Worm (Caenorhabditis elegans) whole organism, L4 larva: ENCODE results near the gene toca-1.
A peak's percentile ranks its signal among the peaks of the same experiment; 100 is the strongest.

Experiments
- F37D6.2 ChIP-seq: sonication (generic microtip); optimal IDR thresholded peaks from 2 replicates; lab custom pipeline; 2016; ENCODE audit warnings: mild to moderate bottlenecking, missing genetic modification characterization, missing compliant biosample characterization
- R02D3.7 ChIP-seq: fragments of 150-350 bp; sonication (generic microtip); optimal IDR thresholded peaks from 3 replicates; lab custom pipeline; 2014; ENCODE audit warnings: missing biosample characterization, missing genetic modification characterization
- T20F7.1 ChIP-seq: fragments of 200-800 bp; sonication (Bioruptor generic); optimal IDR thresholded peaks from 2 replicates; lab custom pipeline; 2018; ENCODE audit warnings: mild to moderate bottlenecking, missing genetic modification characterization, missing compliant biosample characterization
- Y48G9A.11 ChIP-seq: fragments of 200-800 bp; sonication (Bioruptor generic); IDR thresholded peaks from 2 replicates; pipeline ENCODE4 v1.3.6; 2022; ENCODE audit warnings: missing genetic modification reagents, missing genetic modification characterization, missing compliant biosample characterization
- Y5F2A.4 ChIP-seq: fragments of 200-800 bp; sonication (Bioruptor generic); optimal IDR thresholded peaks from 2 replicates; lab custom pipeline; 2018; ENCODE audit warnings: mild to moderate bottlenecking, missing genetic modification characterization, missing compliant biosample characterization
- Y75B8A.6 ChIP-seq: fragments of 200-800 bp; sonication (Bioruptor generic); IDR thresholded peaks from 2 replicates; pipeline ENCODE4 v1.3.6; 2022; ENCODE audit warnings: missing genetic modification reagents, missing genetic modification characterization, missing compliant biosample characterization
- ZK337.2 ChIP-seq: fragments of 200-800 bp; sonication (Bioruptor generic); IDR thresholded peaks from 2 replicates; pipeline ENCODE4 v1.3.6; 2022; ENCODE audit warnings: missing genetic modification reagents, missing genetic modification characterization, missing compliant biosample characterization
- ZK546.5 ChIP-seq, 2 experiments: sonication (generic microtip); optimal IDR thresholded peaks; 2 replicates each; lab custom pipeline; 2017; ENCODE audit warnings: missing biosample characterization in 2 of 2, missing genetic modification characterization in 2 of 2
- aha-1 ChIP-seq: fragments of 150-350 bp; peaks from one replicate; lab custom pipeline; 2014; ENCODE audit warnings: missing biosample characterization, missing genetic modification characterization
- aly-2 ChIP-seq: sonication (generic microtip); optimal IDR thresholded peaks from 2 replicates; lab custom pipeline; 2018; ENCODE audit warnings: missing biosample characterization, missing genetic modification characterization
- ama-1 ChIP-seq: fragments of 150-350 bp; optimal IDR thresholded peaks from 2 replicates; lab custom pipeline; 2014; ENCODE audit warnings: inconsistent platforms, mixed read lengths
- arid-1 ChIP-seq: fragments of 200-800 bp; sonication (Bioruptor generic); conservative IDR thresholded peaks from 2 replicates; pipeline ENCODE4 v1.3.6; 2022; ENCODE audit warnings: missing genetic modification reagents, missing genetic modification characterization, missing compliant biosample characterization
- ceh-32 ChIP-seq: sonication (generic microtip); optimal IDR thresholded peaks from 2 replicates; lab custom pipeline; 2016; ENCODE audit warnings: mild to moderate bottlenecking, missing genetic modification characterization, missing compliant biosample characterization; ENCODE audit not compliant: poor library complexity
- ceh-62 ChIP-seq: sonication (generic microtip); optimal IDR thresholded peaks from 2 replicates; lab custom pipeline; 2017; ENCODE audit warnings: missing biosample characterization, missing genetic modification characterization
- ctbp-1 ChIP-seq: fragments of 200-800 bp; sonication (Bioruptor generic); IDR thresholded peaks from 2 replicates; pipeline ENCODE4 v1.3.6; 2022; ENCODE audit warnings: missing genetic modification reagents, missing genetic modification characterization, missing compliant biosample characterization
- daf-19 ChIP-seq: fragments of 200-800 bp; sonication (Bioruptor generic); conservative IDR thresholded peaks from 2 replicates; pipeline ENCODE4 v1.3.6; 2022; ENCODE audit warnings: missing genetic modification characterization, missing compliant biosample characterization
- dmd-6 ChIP-seq: fragments of 200-800 bp; sonication (Bioruptor generic); IDR thresholded peaks from 2 replicates; pipeline ENCODE4 v1.3.6; 2022; ENCODE audit warnings: missing genetic modification reagents, missing genetic modification characterization, missing compliant biosample characterization
- dmd-8 ChIP-seq: fragments of 200-800 bp; sonication (Bioruptor generic); IDR thresholded peaks from 2 replicates; pipeline ENCODE4 v1.3.6; 2022; ENCODE audit warnings: missing genetic modification characterization, missing compliant biosample characterization
- dpl-1 ChIP-seq: fragments of 150-350 bp; optimal IDR thresholded peaks from 2 replicates; lab custom pipeline; 2014; ENCODE audit warnings: missing biosample characterization, missing genetic modification reagents, missing genetic modification characterization
- egl-27 ChIP-seq: sonication (generic microtip); optimal IDR thresholded peaks from 3 replicates; lab custom pipeline; 2017; ENCODE audit warnings: missing biosample characterization, missing genetic modification reagents, missing genetic modification characterization
- gei-8 ChIP-seq: fragments of 200-800 bp; sonication (Bioruptor generic); optimal IDR thresholded peaks from 2 replicates; lab custom pipeline; 2018; ENCODE audit warnings: mild to moderate bottlenecking, missing genetic modification characterization, missing compliant biosample characterization
- hif-1 ChIP-seq, 2 experiments: sonication (generic microtip); optimal IDR thresholded peaks; 2 replicates each; lab custom pipeline; 2016 to 2017; ENCODE audit warnings: missing compliant biosample characterization in 2 of 2, missing genetic modification characterization in 2 of 2, missing genetic modification reagents in 2 of 2, missing genotype in 2 of 2, mild to moderate bottlenecking in 1 of 2
- hlh-11 ChIP-seq: fragments of 200-800 bp; sonication (Bioruptor generic); optimal IDR thresholded peaks from 2 replicates; lab custom pipeline; 2018; ENCODE audit warnings: mild to moderate bottlenecking, missing genetic modification characterization, missing compliant biosample characterization
- lin-15B ChIP-seq: fragments of 150-350 bp; sonication (generic microtip); optimal IDR thresholded peaks from 3 replicates; lab custom pipeline; 2014; ENCODE audit warnings: missing biosample characterization, missing genetic modification characterization
- lin-38 ChIP-seq: fragments of 200-800 bp; sonication (Bioruptor generic); IDR thresholded peaks from 2 replicates; pipeline ENCODE4 v1.3.6; 2022; ENCODE audit warnings: missing genetic modification reagents, missing genetic modification characterization, missing compliant biosample characterization
- lin-39 ChIP-seq: fragments of 150-350 bp; optimal IDR thresholded peaks from 2 replicates; lab custom pipeline; 2014; ENCODE audit warnings: missing biosample characterization, missing genetic modification reagents, missing genetic modification characterization
- lsy-2 ChIP-seq, 2 experiments: fragments of 150-350 bp in 1 of 2; sonication (generic microtip) in 1 of 2; optimal IDR thresholded peaks; 2 replicates each; lab custom pipeline; 2014 to 2017; ENCODE audit warnings: missing biosample characterization in 2 of 2, missing genetic modification characterization in 2 of 2
- madf-5 ChIP-seq, 2 experiments: fragments of 200-800 bp; sonication (Bioruptor generic); IDR thresholded peaks; 2 replicates each; pipeline ENCODE4 v1.3.6; 2022; ENCODE audit warnings: missing compliant biosample characterization in 2 of 2, missing genetic modification characterization in 2 of 2
- madf-9 ChIP-seq: fragments of 200-800 bp; sonication (Bioruptor generic); conservative IDR thresholded peaks from 2 replicates; pipeline ENCODE4 v1.3.6; 2022; ENCODE audit warnings: missing genetic modification reagents, missing genetic modification characterization, missing compliant biosample characterization
- mdt-29 ChIP-seq: fragments of 200-800 bp; sonication (Bioruptor generic); IDR thresholded peaks from 2 replicates; pipeline ENCODE4 v1.3.6; 2022; ENCODE audit warnings: missing genetic modification reagents, missing genetic modification characterization, missing compliant biosample characterization
- mep-1 ChIP-seq: fragments of 150-350 bp; sonication (generic microtip); optimal IDR thresholded peaks from 3 replicates; lab custom pipeline; 2014; ENCODE audit warnings: missing biosample characterization, missing genetic modification characterization
- mes-2 ChIP-seq: sonication (generic microtip); optimal IDR thresholded peaks from 2 replicates; lab custom pipeline; 2016; ENCODE audit warnings: missing genotype, mild to moderate bottlenecking, missing genetic modification characterization, missing compliant biosample characterization; ENCODE audit not compliant: poor library complexity, severe bottlenecking
- nhr-10 ChIP-seq: fragments of 150-350 bp; optimal IDR thresholded peaks from 2 replicates; lab custom pipeline; 2014; ENCODE audit warnings: missing biosample characterization, missing genetic modification characterization
- nhr-102 ChIP-seq: sonication (generic microtip); optimal IDR thresholded peaks from 2 replicates; lab custom pipeline; 2016; ENCODE audit warnings: mild to moderate bottlenecking, missing genetic modification characterization, moderate library complexity, missing compliant biosample characterization
- nhr-111 ChIP-seq: fragments of 200-800 bp; sonication (Bioruptor generic); optimal IDR thresholded peaks from 2 replicates; lab custom pipeline; 2018; ENCODE audit warnings: mild to moderate bottlenecking, missing genetic modification characterization, missing compliant biosample characterization
- nhr-237 ChIP-seq: sonication (generic microtip); optimal IDR thresholded peaks from 2 replicates; lab custom pipeline; 2017; ENCODE audit warnings: missing biosample characterization, missing genetic modification characterization
- nhr-41 ChIP-seq: fragments of 200-800 bp; sonication (Bioruptor generic); IDR thresholded peaks from 2 replicates; pipeline ENCODE4 v1.3.6; 2022; ENCODE audit warnings: missing genetic modification reagents, missing genetic modification characterization, missing compliant biosample characterization
- nhr-42 ChIP-seq: fragments of 200-800 bp; sonication (Bioruptor generic); IDR thresholded peaks from 2 replicates; pipeline ENCODE4 v1.3.6; 2022; ENCODE audit warnings: missing genetic modification characterization, missing compliant biosample characterization
- nhr-77 ChIP-seq: fragments of 150-350 bp; optimal IDR thresholded peaks from 2 replicates; lab custom pipeline; 2014; ENCODE audit warnings: missing biosample characterization, missing genetic modification characterization
- pha-4 ChIP-seq, 2 experiments: fragments of 150-350 bp in 1 of 2; fragments of 200-800 bp in 1 of 2; sonication (Bioruptor generic) in 1 of 2; IDR thresholded peaks in 1 of 2; optimal IDR thresholded peaks in 1 of 2; 2 replicates each; pipeline versions ENCODE4 v1.3.6 to Lab custom; 2014 to 2022; ENCODE audit warnings: missing genetic modification characterization in 2 of 2, missing genetic modification reagents in 2 of 2, missing biosample characterization in 1 of 2, missing compliant biosample characterization in 1 of 2
- pqm-1 ChIP-seq: sonication (generic microtip); optimal IDR thresholded peaks from 2 replicates; lab custom pipeline; 2017; ENCODE audit warnings: missing biosample characterization, missing genetic modification characterization
- set-16 ChIP-seq: fragments of 200-800 bp; sonication (Bioruptor generic); IDR thresholded peaks from 2 replicates; pipeline ENCODE4 v1.3.6; 2022; ENCODE audit warnings: missing genetic modification reagents, missing genetic modification characterization, missing compliant biosample characterization
- spr-1 ChIP-seq: sonication (generic microtip); optimal IDR thresholded peaks from 2 replicates; lab custom pipeline; 2016; ENCODE audit warnings: mild to moderate bottlenecking, missing genetic modification characterization, missing compliant biosample characterization
- tag-97 ChIP-seq: fragments of 200-800 bp; sonication (Bioruptor generic); IDR thresholded peaks from 2 replicates; pipeline ENCODE4 v1.3.6; 2022; ENCODE audit warnings: missing genetic modification characterization, missing compliant biosample characterization
- unc-39 ChIP-seq: sonication (generic microtip); optimal IDR thresholded peaks from 2 replicates; lab custom pipeline; 2017; ENCODE audit warnings: missing biosample characterization, missing genetic modification characterization
- zag-1 ChIP-seq: fragments of 150-350 bp; optimal IDR thresholded peaks from 2 replicates; lab custom pipeline; 2014; ENCODE audit warnings: missing biosample characterization, missing genetic modification characterization
- zfp-2 ChIP-seq: sonication (generic microtip); optimal IDR thresholded peaks from 2 replicates; lab custom pipeline; 2016; ENCODE audit warnings: mild to moderate bottlenecking, missing genetic modification characterization, missing compliant biosample characterization
- zfp-3 ChIP-seq: fragments of 200-800 bp; sonication (Bioruptor generic); conservative IDR thresholded peaks from 2 replicates; pipeline ENCODE4 v1.3.6; 2022; ENCODE audit warnings: missing genetic modification reagents, missing genetic modification characterization, missing compliant biosample characterization
- zip-11 ChIP-seq: fragments of 200-800 bp; sonication (Bioruptor generic); IDR thresholded peaks from 2 replicates; pipeline ENCODE4 v1.3.6; 2022; ENCODE audit warnings: missing genetic modification characterization, missing compliant biosample characterization

Gene toca-1

DNA sequence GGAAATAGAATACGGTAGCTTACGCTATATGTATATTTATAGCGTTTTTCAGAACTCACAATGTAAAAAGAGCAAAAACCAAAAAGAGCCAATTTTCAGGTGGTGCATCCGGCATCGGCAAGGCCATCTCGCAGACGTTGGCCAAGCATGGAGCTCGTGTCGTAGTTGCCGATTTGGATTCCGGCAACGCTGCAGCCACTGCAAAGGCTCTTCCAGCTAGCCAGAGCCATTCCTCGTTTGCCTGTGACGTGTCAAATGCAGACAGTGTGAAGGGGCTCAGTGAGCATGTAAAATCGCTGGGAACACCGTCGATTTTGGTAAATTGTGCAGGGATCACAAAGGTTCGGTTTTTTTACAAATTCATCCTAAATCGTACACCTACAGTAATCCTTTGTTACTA is 34.2 kb downstream of the toca-1 start (continued):
- TF ChIP-seq egl-27 (tag; lab: Kevin White, UChicago) (no peak), aly-2 (no peak), mdt-29 (0 out of 2 replicates have a peak, but pooled peaks have one; percentile 15), zag-1 (tag; lab: Kevin White, UChicago) (no peak), spr-1 (tag; lab: Kevin White, UChicago) (no peak), zfp-3 (no peak), mes-2 (tag; lab: Kevin White, UChicago) (no peak), set-16 (GFP tag; lab: Robert Waterston, UW) (peak; percentile 53; the same call in 1 of the 2 replicates)

- TF ChIP-seq ceh-62 (no peak), aly-2 (no peak), spr-1 (tag; lab: Kevin White, UChicago) (no peak), lin-15B (tag; lab: Kevin White, UChicago) (no peak), madf-9 (GFP tag; lab: Robert Waterston, UW) (no peak), hif-1 (tag; optimal IDR thresholded peaks at IDR 0.05; lab: Kevin White, UChicago) (peak in 1 of 2 experiments; percentile 46), nhr-10 (peak; percentile 93), lin-38 (GFP tag; lab: Robert Waterston, UW) (no peak), Y5F2A.4 (GFP tag; lab: Kevin White, UChicago) (no peak), T20F7.1 (GFP tag; lab: Kevin White, UChicago) (peak; percentile 43), dmd-6 (GFP tag; lab: Robert Waterston, UW) (peak; percentile 96), gei-8 (no peak), hlh-11 (tag; lab: Kevin White, UChicago) (peak; percentile 92), ZK337.2 (GFP tag; lab: Robert Waterston, UW) (no peak), F37D6.2 (tag; lab: Kevin White, UChicago) (no peak), arid-1 (no peak; the same call in 1 of the 2 replicates), aha-1 (tag; lab: Kevin White, UChicago) (no peak), Y48G9A.11 (GFP tag; lab: Robert Waterston, UW) (no peak), nhr-42 (GFP tag; lab: Robert Waterston, UW) (no peak), zip-11 (no peak), lsy-2 (tag; optimal IDR thresholded peaks at IDR 0.05; lab: Kevin White, UChicago) (peak in 1 of 2 experiments; percentile 68), ZK546.5 (tag; optimal IDR thresholded peaks at IDR 0.05; lab: Kevin White, UChicago) (no peak), zfp-2 (tag; lab: Kevin White, UChicago) (no peak), pqm-1 (tag; lab: Kevin White, UChicago) (peak; percentile 0), daf-19 (no peak), lin-39 (tag; lab: Kevin White, UChicago) (no peak), nhr-77 (tag; lab: Kevin White, UChicago) (peak; percentile 43), dpl-1 (GFP tag; lab: Kevin White, UChicago) (no peak), madf-5 (GFP tag; IDR thresholded peaks at IDR 0.05; lab: Robert Waterston, UW) (no peak), ceh-32 (tag; lab: Kevin White, UChicago) (no peak), R02D3.7 (tag; lab: Kevin White, UChicago) (no peak), ama-1 (lab: Kevin White, UChicago) (peak; percentile 35), ctbp-1 (GFP tag; lab: Robert Waterston, UW) (no peak), nhr-111 (GFP tag; lab: Kevin White, UChicago) (no peak), nhr-41 (GFP tag; lab: Robert Waterston, UW) (peak; percentile 54; the same call in 1 of the 2 replicates), pha-4 (GFP tag; IDR thresholded peaks at IDR 0.05; lab: Robert Waterston, UW) (peak; percentile 61; the same call in 1 of the 2 replicates), pha-4 (tag; optimal IDR thresholded peaks at IDR 0.05; lab: Kevin White, UChicago) (peak; percentile 82), nhr-237 (no peak), Y75B8A.6 (GFP tag; lab: Robert Waterston, UW) (no peak), dmd-8 (GFP tag; lab: Robert Waterston, UW) (no peak), nhr-102 (tag; lab: Kevin White, UChicago) (peak; percentile 78), unc-39 (tag; lab: Kevin White, UChicago) (no peak), mep-1 (tag; lab: Kevin White, UChicago) (peak; percentile 78), tag-97 (GFP tag; lab: Robert Waterston, UW) (no peak)
Observed at ce11 chrX:1486135-1486648, 35.1 kb downstream of the toca-1 start, which contains the start of the genes D1005.10 and dhs-25. D1005.10 (minus strand) TSS chrX:1486185. dhs-25 (plus strand) TSS chrX:1486532.
